Worm (Caenorhabditis elegans) whole organism, L3 larva: ENCODE results near the gene dhs-27.

Experiments used
- aly-2 ChIP-seq: fragments of 150-350 bp; optimal IDR thresholded peaks from 2 replicates; lab custom pipeline; 2014; ENCODE audit warnings: missing biosample characterization, missing genetic modification characterization
- ceh-16 ChIP-seq: sonication (generic microtip); optimal IDR thresholded peaks from 2 replicates; lab custom pipeline; 2017; ENCODE audit warnings: missing biosample characterization, missing genetic modification characterization
- ceh-28 ChIP-seq: fragments of 150-350 bp; optimal IDR thresholded peaks from 2 replicates; lab custom pipeline; 2014; ENCODE audit warnings: missing biosample characterization, missing genetic modification reagents, missing genetic modification characterization
- ceh-9 ChIP-seq: sonication (generic microtip); optimal IDR thresholded peaks from 2 replicates; lab custom pipeline; 2018; ENCODE audit warnings: missing biosample characterization, missing genetic modification characterization
- daf-12 ChIP-seq: fragments of 150-350 bp; optimal IDR thresholded peaks from 2 replicates; lab custom pipeline; 2014; ENCODE audit warnings: missing biosample characterization, missing genetic modification reagents, missing genetic modification characterization
- elt-3 ChIP-seq, 3 experiments: fragments of 150-350 bp in 1 of 3; sonication (generic microtip) in 2 of 3; optimal IDR thresholded peaks; 2 replicates in 2 of 3; 4 replicates in 1 of 3; lab custom pipeline; 2014 to 2017; ENCODE audit warnings: missing biosample characterization in 3 of 3, missing genetic modification characterization in 3 of 3
- fos-1 ChIP-seq: fragments of 150-350 bp; optimal IDR thresholded peaks from 2 replicates; lab custom pipeline; 2014; ENCODE audit warnings: missing biosample characterization, missing genetic modification characterization
- jun-1 ChIP-seq: fragments of 150-350 bp; optimal IDR thresholded peaks from 2 replicates; lab custom pipeline; 2014; ENCODE audit warnings: missing biosample characterization, missing genetic modification reagents, missing genetic modification characterization
- nhr-11 ChIP-seq: fragments of 150-350 bp; optimal IDR thresholded peaks from 2 replicates; lab custom pipeline; 2014; ENCODE audit warnings: missing biosample characterization, missing genetic modification characterization
- nhr-28 ChIP-seq: fragments of 150-350 bp; optimal IDR thresholded peaks from 2 replicates; lab custom pipeline; 2014; ENCODE audit warnings: missing biosample characterization, missing genetic modification characterization
- pha-4 ChIP-seq: fragments of 150-350 bp; optimal IDR thresholded peaks from 2 replicates; lab custom pipeline; 2014; ENCODE audit warnings: missing biosample characterization, missing genetic modification reagents, missing genetic modification characterization
- snpc-4 ChIP-seq: fragments of 150-350 bp; optimal IDR thresholded peaks from 2 replicates; lab custom pipeline; 2014; ENCODE audit warnings: missing biosample characterization, missing genetic modification characterization
- tbx-2 ChIP-seq: sonication (generic microtip); optimal IDR thresholded peaks from 2 replicates; lab custom pipeline; 2016; ENCODE audit warnings: mild to moderate bottlenecking, missing genetic modification characterization, missing compliant biosample characterization

ce11 chrX:3374642-3375041 is 39.9 kb downstream of the dhs-27 start, which contains the start of gene clc-3:
- TF ChIP-seq elt-3 (tag; optimal IDR thresholded peaks at IDR 0.05; lab: Kevin White, UChicago) (no peak), daf-12 (no peak), jun-1 (tag; lab: Kevin White, UChicago) (no peak), aly-2 (tag; lab: Kevin White, UChicago) (no peak), snpc-4 (no peak), pha-4 (no peak), ceh-9 (tag; lab: Kevin White, UChicago) (no peak), ceh-28 (tag; lab: Kevin White, UChicago) (no peak), ceh-16 (tag; lab: Kevin White, UChicago) (no peak), nhr-11 (tag; lab: Kevin White, UChicago) (no peak), fos-1 (tag; lab: Kevin White, UChicago) (no peak), nhr-28 (tag; lab: Kevin White, UChicago) (no peak), tbx-2 (tag; lab: Kevin White, UChicago) (no peak)
